Fruit fly (Drosophila melanogaster): ENCODE results near the gene CG12715.
A peak's percentile ranks its signal among the peaks of the same experiment; 100 is the strongest.

CG12715 gene

dm6 chrX:13088025-13088805 is 33.1 kb upstream of the CG12715 start (continued):
- no peak for TF ChIP-seq btn (GFP tag; optimal IDR thresholded peaks at IDR 0.05)
- no peak for TF ChIP-seq zfh1 (GFP tag; IDR thresholded peaks at IDR 0.05)
- TF ChIP-seq Awh (GFP tag; IDR thresholded peaks at IDR 0.05), result no peak
- TF ChIP-seq B-H1 (GFP tag; IDR thresholded peaks at IDR 0.05), result no peak
- no peak for TF ChIP-seq MBD-R2 (GFP tag; IDR thresholded peaks at IDR 0.05)
- TF ChIP-seq knrl (GFP tag; IDR thresholded peaks at IDR 0.05; ENCODE audit: partially characterized antibody), result no peak
- TF ChIP-seq Pdp1 (GFP tag; optimal IDR thresholded peaks at IDR 0.05), result peak; percentile 15 to 85
- peak; percentile 55 for TF ChIP-seq ATbp (GFP tag; optimal IDR thresholded peaks at IDR 0.05)
- no peak for TF ChIP-seq ro (GFP tag; IDR thresholded peaks at IDR 0.05)
- peak; percentile 30; the same call in 2 of the 3 replicates for TF ChIP-seq dysf (GFP tag; IDR thresholded peaks at IDR 0.05)
- no peak for TF ChIP-seq Xrp1 (GFP tag; IDR thresholded peaks at IDR 0.05)
- TF ChIP-seq caup (GFP tag; optimal IDR thresholded peaks at IDR 0.05; ENCODE audit: severe bottlenecking), result no peak
- TF ChIP-seq MESR4 (GFP tag; optimal IDR thresholded peaks at IDR 0.05), result no peak
- TF ChIP-seq usp (GFP tag; optimal IDR thresholded peaks at IDR 0.05), result no peak
- peak; percentile 53 for TF ChIP-seq CoRest (tag; optimal IDR thresholded peaks at IDR 0.05)
- TF ChIP-seq Tbp (GFP tag; optimal IDR thresholded peaks at IDR 0.05), result no peak
- TF ChIP-seq TFAM (GFP tag; optimal IDR thresholded peaks at IDR 0.05), result no peak
- TF ChIP-seq Dip3 (GFP tag; optimal IDR thresholded peaks at IDR 0.05), result no peak
- peak; percentile 57 for TF ChIP-seq CG15269 (tag; optimal IDR thresholded peaks at IDR 0.05)
- no peak for TF ChIP-seq Max (GFP tag; optimal IDR thresholded peaks at IDR 0.05)
- TF ChIP-seq HmgZ (tag; optimal IDR thresholded peaks at IDR 0.05), result no peak
- no peak for TF ChIP-seq amos (GFP tag; IDR thresholded peaks at IDR 0.05; ENCODE audit: partially characterized antibody)
- TF ChIP-seq E2f2 (GFP tag; IDR thresholded peaks at IDR 0.05), result no peak
- 0 out of 2 replicates have a peak, but pooled peaks have one; percentile 16 for TF ChIP-seq CG3847 (GFP tag; IDR thresholded peaks at IDR 0.05)
- TF ChIP-seq CG32767 (GFP tag; IDR thresholded peaks at IDR 0.05), result no peak
- TF ChIP-seq pros (GFP tag; optimal IDR thresholded peaks at IDR 0.05), result peak; percentile 24
- peak; percentile 24; the same call in 1 of the 2 replicates for TF ChIP-seq slbo (GFP tag; IDR thresholded peaks at IDR 0.05)
- no peak for TF ChIP-seq tna (GFP tag; IDR thresholded peaks at IDR 0.05; ENCODE audit: partially characterized antibody)
- no peak for TF ChIP-seq Doc3 (GFP tag; IDR thresholded peaks at IDR 0.05; ENCODE audit: partially characterized antibody)
- no peak for TF ChIP-seq pnt (GFP tag; optimal IDR thresholded peaks at IDR 0.05)
- TF ChIP-seq bab2 (GFP tag; optimal IDR thresholded peaks at IDR 0.05), result no peak
- TF ChIP-seq tx (GFP tag; optimal IDR thresholded peaks at IDR 0.05), result no peak
- no peak for TF ChIP-seq gsb-n (tag; optimal IDR thresholded peaks at IDR 0.05)
- peak; percentile 31 for TF ChIP-seq fd96Cb (tag; optimal IDR thresholded peaks at IDR 0.05)
- no peak for TF ChIP-seq psq (GFP tag; optimal IDR thresholded peaks at IDR 0.05)
- TF ChIP-seq CG31441 (GFP tag; IDR thresholded peaks at IDR 0.05), result no peak; the same call in 1 of the 2 replicates
- no peak for TF ChIP-seq ranshi (GFP tag; IDR thresholded peaks at IDR 0.05)
- TF ChIP-seq Elba2 (GFP tag; optimal IDR thresholded peaks at IDR 0.05), result no peak
- TF ChIP-seq CG10267 (tag; optimal IDR thresholded peaks at IDR 0.05), result no peak
- no peak for TF ChIP-seq trem (tag; optimal IDR thresholded peaks at IDR 0.05)
- no peak for TF ChIP-seq crp (GFP tag; optimal IDR thresholded peaks at IDR 0.05)
- no peak for TF ChIP-seq Mad (GFP tag; optimal IDR thresholded peaks at IDR 0.05)
- no peak for TF ChIP-seq sim (GFP tag; IDR thresholded peaks at IDR 0.05)
- TF ChIP-seq CG1792 (GFP tag; optimal IDR thresholded peaks at IDR 0.05), result no peak
- TF ChIP-seq CG1024 (GFP tag; IDR thresholded peaks at IDR 0.05), result no peak
- TF ChIP-seq sna (GFP tag; IDR thresholded peaks at IDR 0.05; ENCODE audit: partially characterized antibody), result no peak
- no peak for TF ChIP-seq gro (GFP tag; optimal IDR thresholded peaks at IDR 0.05)
- TF ChIP-seq CG9817 (tag; optimal IDR thresholded peaks at IDR 0.05), result peak; percentile 36
- TF ChIP-seq CG10543 (GFP tag; optimal IDR thresholded peaks at IDR 0.05), result peak; percentile 12
- no peak for TF ChIP-seq Ets65A (GFP tag)
